Worm (Caenorhabditis elegans) whole organism, midembryonic: Measurements from ENCODE around the gene erd-2.1.

Source experiments
- T22C8.4 ChIP-seq: fragments of 200-800 bp; sonication (Bioruptor generic); IDR thresholded peaks from 2 replicates; pipeline ENCODE4 v1.3.6; 2022; ENCODE audit warnings: missing genetic modification characterization, missing compliant biosample characterization
- cog-1 ChIP-seq: sonication (generic microtip); optimal IDR thresholded peaks from 2 replicates; lab custom pipeline; 2016; ENCODE audit warnings: missing genetic modification characterization, missing compliant biosample characterization
- flt-1 ChIP-seq: fragments of 200-800 bp; sonication (Bioruptor generic); IDR thresholded peaks from 2 replicates; pipeline ENCODE4 v1.3.6; 2022; ENCODE audit warnings: missing genetic modification characterization, missing compliant biosample characterization
- klf-2 ChIP-seq: fragments of 200-800 bp; sonication (Bioruptor generic); conservative IDR thresholded peaks from 2 replicates; pipeline ENCODE4 v1.3.6; 2022; ENCODE audit warnings: missing genetic modification reagents, missing genetic modification characterization, missing compliant biosample characterization
- med-1 ChIP-seq: sonication (generic microtip); optimal IDR thresholded peaks from 2 replicates; lab custom pipeline; 2017; ENCODE audit warnings: missing genetic modification characterization, mild to moderate bottlenecking, missing compliant biosample characterization, antibody characterized with exemption, missing genetic modification reagents; ENCODE audit not compliant: insufficient read depth
- ref-1 ChIP-seq: fragments of 200-800 bp; sonication (Bioruptor generic); conservative IDR thresholded peaks from 2 replicates; pipeline ENCODE4 v1.3.6; 2022; ENCODE audit warnings: missing genetic modification reagents, missing genetic modification characterization, missing compliant biosample characterization
- tab-1 ChIP-seq: fragments of 200-800 bp; sonication (Bioruptor generic); IDR thresholded peaks from 2 replicates; pipeline ENCODE4 v1.3.6; 2022; ENCODE audit warnings: missing genetic modification characterization, missing compliant biosample characterization
- ztf-23 ChIP-seq: fragments of 200-800 bp; sonication (Bioruptor generic); IDR thresholded peaks from 2 replicates; pipeline ENCODE4 v1.3.6; 2022; ENCODE audit warnings: missing genetic modification reagents, missing genetic modification characterization, missing compliant biosample characterization
- ztf-29 ChIP-seq: fragments of 200-800 bp; sonication (Bioruptor generic); IDR thresholded peaks from 2 replicates; pipeline ENCODE4 v1.3.6; 2022; ENCODE audit warnings: missing genetic modification reagents, missing genetic modification characterization, missing compliant biosample characterization

The erd-2.1 gene

ce11 chrX:10123015-10123414, 35.6 kb downstream of the erd-2.1 start:
- TF ChIP-seq ztf-23 (GFP tag; lab: Robert Waterston, UW) (no peak), flt-1 (GFP tag; lab: Robert Waterston, UW) (no peak), med-1 (GFP tag; lab: Kevin White, UChicago) (no peak), cog-1 (tag; lab: Kevin White, UChicago) (no peak), tab-1 (GFP tag; lab: Robert Waterston, UW) (no peak), klf-2 (GFP tag; lab: Robert Waterston, UW) (no peak), T22C8.4 (GFP tag; lab: Robert Waterston, UW) (no peak), ztf-29 (GFP tag; lab: Robert Waterston, UW) (no peak), ref-1 (GFP tag; lab: Robert Waterston, UW) (no peak)

DNA sequence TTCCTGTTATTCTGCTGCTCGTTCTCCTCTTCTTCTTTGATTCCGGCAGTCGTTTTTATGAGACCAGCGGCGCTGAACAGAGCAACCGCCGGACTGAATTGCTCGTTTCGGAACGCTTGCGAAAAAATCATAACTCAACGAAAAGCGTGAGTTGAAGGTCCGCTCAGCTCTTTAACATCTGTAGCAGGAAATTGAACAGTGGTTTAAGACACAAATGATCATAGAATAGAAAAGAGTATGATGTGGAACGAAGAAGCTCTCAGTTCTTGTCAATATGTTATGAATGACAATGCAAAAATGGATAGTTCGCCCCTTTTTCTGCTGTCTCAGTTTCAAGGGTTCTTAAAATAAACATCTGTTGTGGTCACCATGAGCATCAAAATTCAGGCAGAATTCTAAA, 45.0 kb downstream of the erd-2.1 start:
- TF ChIP-seq ztf-29 (GFP tag; lab: Robert Waterston, UW) (no peak), ref-1 (GFP tag; lab: Robert Waterston, UW) (no peak), klf-2 (GFP tag; lab: Robert Waterston, UW) (no peak), cog-1 (tag; lab: Kevin White, UChicago) (no peak), flt-1 (GFP tag; lab: Robert Waterston, UW) (no peak), tab-1 (GFP tag; lab: Robert Waterston, UW) (no peak), ztf-23 (GFP tag; lab: Robert Waterston, UW) (no peak), med-1 (GFP tag; lab: Kevin White, UChicago) (no peak), T22C8.4 (GFP tag; lab: Robert Waterston, UW) (no peak)
